Worm (Caenorhabditis elegans): Measurements from ENCODE around the gene far-3.

Gene far-3

ce11 chrV:13018233-13018632 lies 20.9 kb upstream of the far-3 start:
- TF ChIP-seq mdl-1 (tag; optimal IDR thresholded peaks at IDR 0.05) (no peak), fkh-2 (tag; optimal IDR thresholded peaks at IDR 0.05) (no peak), hmg-11 (tag; optimal IDR thresholded peaks at IDR 0.05) (no peak), daf-12 (tag; optimal IDR thresholded peaks at IDR 0.05) (no peak), zag-1 (tag; optimal IDR thresholded peaks at IDR 0.05) (no peak), unc-39 (tag; optimal IDR thresholded peaks at IDR 0.05) (no peak), lin-15B (tag; optimal IDR thresholded peaks at IDR 0.05) (no peak), R02D3.7 (tag; optimal IDR thresholded peaks at IDR 0.05) (no peak), pha-4 (tag; optimal IDR thresholded peaks at IDR 0.05) (no peak), nhr-43 (tag; optimal IDR thresholded peaks at IDR 0.05; ENCODE audit: poor library complexity, severe bottlenecking) (no peak), nfya-1 (tag; optimal IDR thresholded peaks at IDR 0.05; ENCODE audit: insufficient read depth) (no peak), elt-3 (tag; optimal IDR thresholded peaks at IDR 0.05) (no peak), eor-1 (tag; optimal IDR thresholded peaks at IDR 0.05) (no peak), tbx-2 (tag; optimal IDR thresholded peaks at IDR 0.05) (no peak), jun-1 (tag; optimal IDR thresholded peaks at IDR 0.05) (no peak), mml-1 (tag; optimal IDR thresholded peaks at IDR 0.05) (no peak), fkh-10 (GFP tag; optimal IDR thresholded peaks at IDR 0.05) (no peak), nhr-67 (tag; optimal IDR thresholded peaks at IDR 0.05) (no peak)

DNA sequence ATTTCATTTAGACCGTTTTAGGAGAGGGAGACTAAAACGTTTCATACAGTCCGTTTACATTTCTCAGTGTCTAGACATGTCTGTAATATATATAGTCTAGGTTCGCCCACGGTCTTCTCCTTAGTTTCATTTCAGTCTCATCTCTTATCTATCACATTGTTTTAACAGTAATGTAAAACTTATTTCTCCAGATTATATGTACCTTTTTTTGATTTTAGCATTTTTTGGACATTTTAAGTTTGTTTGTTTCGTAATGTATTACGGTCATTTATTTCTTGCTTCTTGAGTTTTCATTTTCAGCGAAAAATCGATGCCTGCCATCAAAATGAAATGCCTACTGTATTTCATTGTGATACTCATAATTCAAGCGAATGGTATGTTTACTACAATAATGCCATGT lies 16.5 kb upstream of the far-3 start, which contains the start of gene F15B9.6:
TSS of gene F15B9.6 (plus strand) at position 301 of the 400 bp plus-strand sequence.
- TF ChIP-seq elt-3 (tag; optimal IDR thresholded peaks at IDR 0.05) (no peak), nhr-237 (tag; optimal IDR thresholded peaks at IDR 0.05) (no peak), lin-15B (tag; optimal IDR thresholded peaks at IDR 0.05) (no peak), ztf-4 (tag; optimal IDR thresholded peaks at IDR 0.05) (no peak), ceh-16 (tag; optimal IDR thresholded peaks at IDR 0.05) (no peak)

DNA sequence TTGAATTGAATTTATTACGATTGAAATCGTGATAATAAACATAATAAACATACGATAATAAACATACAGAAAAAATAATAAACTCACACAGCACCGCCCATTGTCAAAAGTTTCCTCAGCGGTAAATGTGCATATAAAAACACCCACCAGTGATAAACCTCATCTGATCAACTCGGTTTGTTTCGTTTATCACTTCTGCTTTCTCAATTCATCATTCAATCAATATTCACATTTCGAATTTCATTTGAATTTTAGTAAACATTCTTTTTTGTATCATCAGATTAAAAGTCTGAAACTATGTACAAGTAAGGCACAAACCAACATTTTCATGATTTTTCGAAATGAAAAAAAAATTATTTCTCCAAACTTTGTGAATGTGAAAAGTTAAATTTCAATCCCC lies 15.8 kb upstream of the far-3 start, which contains the start of gene try-10:
TSS of gene try-10 (minus strand) at position 101 of the 400 bp plus-strand sequence.
- no peak for TF ChIP-seq pqm-1 (tag; optimal IDR thresholded peaks at IDR 0.05)
- TF ChIP-seq daf-12 (tag; optimal IDR thresholded peaks at IDR 0.05), result no peak
- TF ChIP-seq lin-39 (tag; optimal IDR thresholded peaks at IDR 0.05), result no peak
- TF ChIP-seq hmg-11 (tag; optimal IDR thresholded peaks at IDR 0.05), result no peak
- no peak for TF ChIP-seq lsy-12 (tag; optimal IDR thresholded peaks at IDR 0.05)
- TF ChIP-seq mdl-1 (tag; optimal IDR thresholded peaks at IDR 0.05), result no peak

DNA sequence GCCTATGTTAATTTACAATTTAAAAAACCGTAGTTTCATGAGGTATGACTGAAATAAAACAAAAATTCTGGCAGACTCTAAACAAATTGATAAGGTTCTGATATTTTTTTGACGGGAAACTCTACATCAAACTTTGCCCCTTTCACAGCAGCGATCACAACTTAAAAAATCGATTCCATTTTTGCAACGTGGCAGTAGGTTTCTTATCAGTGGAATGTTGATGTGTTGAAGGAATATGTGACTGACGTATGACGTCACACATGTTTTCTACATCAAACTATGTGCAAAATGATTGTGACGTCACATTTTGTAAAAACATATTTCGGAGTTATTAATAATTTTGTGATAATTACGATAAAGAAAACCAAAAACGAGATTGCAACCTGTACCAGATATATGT lies 14.6 kb upstream of the far-3 start:
- TF ChIP-seq nfya-1 (tag; optimal IDR thresholded peaks at IDR 0.05; ENCODE audit: insufficient read depth) (no peak), nhr-76 (tag; optimal IDR thresholded peaks at IDR 0.05) (no peak), hmg-11 (tag; optimal IDR thresholded peaks at IDR 0.05) (no peak), mml-1 (tag; optimal IDR thresholded peaks at IDR 0.05) (no peak), pqm-1 (tag; optimal IDR thresholded peaks at IDR 0.05) (peak; percentile 70), egl-27 (tag; optimal IDR thresholded peaks at IDR 0.05) (no peak), ceh-28 (tag; optimal IDR thresholded peaks at IDR 0.05) (peak; percentile 22), nhr-23 (tag; optimal IDR thresholded peaks at IDR 0.05) (no peak), aly-2 (tag; optimal IDR thresholded peaks at IDR 0.05) (no peak), unc-62 (GFP tag; optimal IDR thresholded peaks at IDR 0.05) (no peak), skn-1 (tag; optimal IDR thresholded peaks at IDR 0.05) (no peak), jun-1 (tag; optimal IDR thresholded peaks at IDR 0.05) (peak; percentile 26), tbx-2 (tag; optimal IDR thresholded peaks at IDR 0.05) (no peak), egl-5 (tag; optimal IDR thresholded peaks at IDR 0.05) (no peak), elt-1 (tag; optimal IDR thresholded peaks at IDR 0.05) (no peak), fos-1 (tag; optimal IDR thresholded peaks at IDR 0.05) (no peak), mdl-1 (tag; optimal IDR thresholded peaks at IDR 0.05) (no peak), nhr-25 (tag; optimal IDR thresholded peaks at IDR 0.05) (no peak), lin-39 (tag; optimal IDR thresholded peaks at IDR 0.05) (no peak), nhr-43 (tag; optimal IDR thresholded peaks at IDR 0.05; ENCODE audit: poor library complexity, severe bottlenecking) (no peak), R02D3.7 (tag; optimal IDR thresholded peaks at IDR 0.05) (no peak), zag-1 (tag; optimal IDR thresholded peaks at IDR 0.05) (no peak), elt-2 (tag; optimal IDR thresholded peaks at IDR 0.05) (peak; percentile 91), elt-3 (tag; optimal IDR thresholded peaks at IDR 0.05) (no peak), lsy-12 (tag; optimal IDR thresholded peaks at IDR 0.05) (no peak), ZK546.5 (tag; optimal IDR thresholded peaks at IDR 0.05) (no peak), daf-12 (tag; optimal IDR thresholded peaks at IDR 0.05) (no peak), nhr-237 (tag; optimal IDR thresholded peaks at IDR 0.05) (no peak), ama-1 (optimal IDR thresholded peaks at IDR 0.05) (no peak), pha-4 (tag; optimal IDR thresholded peaks at IDR 0.05) (peak; percentile 15)
